Fruit fly (Drosophila melanogaster) whole organism: ENCODE data around the gene frm.

ENCODE experiments used
- CG8478 ChIP-seq: fragments of >200 bp; optimal IDR thresholded peaks from 2 replicates; lab custom pipeline; 2018; ENCODE audit warnings: inconsistent platforms
- Dll ChIP-seq: fragments of >200 bp; optimal IDR thresholded peaks from 2 replicates; lab custom pipeline; 2017
- EcR ChIP-seq, 2 experiments: fragments of >200 bp; optimal IDR thresholded peaks; 2 replicates each; lab custom pipeline; 2017; ENCODE audit warnings: missing biosample characterization in 2 of 2, missing genetic modification characterization in 2 of 2, missing genetic modification reagents in 2 of 2
- pan ChIP-seq: fragments of >200 bp; optimal IDR thresholded peaks from 2 replicates; lab custom pipeline; 2017
- psq ChIP-seq: fragments of >200 bp; optimal IDR thresholded peaks from 2 replicates; lab custom pipeline; 2017
- usp ChIP-seq: fragments of >200 bp; optimal IDR thresholded peaks from 2 replicates; lab custom pipeline; 2017; ENCODE audit warnings: missing biosample characterization, missing genetic modification characterization, mixed read lengths

DNA sequence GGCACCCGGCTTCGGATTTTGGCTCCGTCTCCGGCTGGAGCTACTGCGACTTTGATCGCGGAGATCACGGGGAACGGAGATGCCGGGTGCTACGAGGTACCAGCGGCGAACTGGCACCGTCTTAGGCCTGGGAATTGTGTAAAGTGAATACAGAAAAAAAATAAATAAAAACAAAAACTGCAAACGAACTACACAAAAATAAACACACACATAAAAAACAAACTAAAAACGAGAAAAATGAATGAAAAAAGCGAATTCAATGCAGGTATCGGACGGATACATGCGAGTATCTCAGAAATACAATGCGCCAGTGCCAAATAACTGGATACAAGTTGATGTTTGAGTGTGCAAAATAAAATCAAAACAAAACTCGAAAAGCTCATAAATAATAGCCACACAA is 28.8 kb upstream of the frm start:
- TF ChIP-seq psq (lab: Kevin White, UChicago) (no peak), usp (GFP tag; lab: Kevin White, UChicago) (no peak), CG8478 (lab: Kevin White, UChicago) (no peak), pan (lab: Kevin White, UChicago) (no peak), EcR (GFP tag; optimal IDR thresholded peaks at IDR 0.05; lab: Kevin White, UChicago) (no peak), Dll (lab: Kevin White, UChicago) (no peak)
